Worm (Caenorhabditis elegans): ENCODE measurements around the gene sri-63.

Gene sri-63

ce11 chrII:3267365-3267764 lies 19.8 kb upstream of the sri-63 start, which contains the start of gene F02E11.7:
Gene F02E11.7, plus strand, starts transcription at chrII:3267665.
- TF ChIP-seq snpc-4 (tag; optimal IDR thresholded peaks at IDR 0.05) (no peak), ZK546.5 (tag; optimal IDR thresholded peaks at IDR 0.05) (no peak), tag-97 (GFP tag; IDR thresholded peaks at IDR 0.05) (no peak), nhr-6 (tag; optimal IDR thresholded peaks at IDR 0.05) (no peak), cey-2 (tag; optimal IDR thresholded peaks at IDR 0.05; ENCODE audit: borderline replicate concordance, insufficient read depth) (no peak), jun-1 (tag; optimal IDR thresholded peaks at IDR 0.05) (no peak), unc-62 (GFP tag; optimal IDR thresholded peaks at IDR 0.05 in 1 of 2) (no peak), unc-62 (tag; optimal IDR thresholded peaks at IDR 0.05) (no peak), egl-43 (GFP tag; IDR thresholded peaks at IDR 0.05) (no peak), D1046.2 (GFP tag; IDR thresholded peaks at IDR 0.05) (no peak), skn-1 (tag; optimal IDR thresholded peaks at IDR 0.05) (no peak), Y48G9A.11 (GFP tag; IDR thresholded peaks at IDR 0.05) (no peak), ama-1 (optimal IDR thresholded peaks at IDR 0.05) (no peak), dve-1 (tag; optimal IDR thresholded peaks at IDR 0.05; ENCODE audit: insufficient read depth) (no peak), tra-1 (GFP tag; IDR thresholded peaks at IDR 0.05) (no peak)

ce11 chrII:3267815-3268214 lies 19.4 kb upstream of the sri-63 start:
- TF ChIP-seq dmd-6 (GFP tag; IDR thresholded peaks at IDR 0.05) (peak; percentile 28; the same call in 1 of the 2 replicates), lim-7 (GFP tag; IDR thresholded peaks at IDR 0.05) (peak; percentile 70), aly-2 (tag; optimal IDR thresholded peaks at IDR 0.05) (no peak), mep-1 (tag; optimal IDR thresholded peaks at IDR 0.05) (no peak), daf-16 (GFP tag; optimal IDR thresholded peaks at IDR 0.05) (peak in 1 of 2 experiments; percentile 21), daf-16 (tag; optimal IDR thresholded peaks at IDR 0.05) (no peak), T26A8.4 (GFP tag; IDR thresholded peaks at IDR 0.05) (0 out of 2 replicates have a peak, but pooled peaks have one; percentile 26), dpl-1 (GFP tag; optimal IDR thresholded peaks at IDR 0.05) (no peak), ama-1 (optimal IDR thresholded peaks at IDR 0.05) (no peak), F26F4.8 (GFP tag; conservative IDR thresholded peaks at IDR 0.05) (no peak), T20F7.1 (GFP tag; optimal IDR thresholded peaks at IDR 0.05) (no peak), mes-2 (tag; optimal IDR thresholded peaks at IDR 0.05; ENCODE audit: poor library complexity, severe bottlenecking) (peak; percentile 55), lin-38 (GFP tag; IDR thresholded peaks at IDR 0.05) (peak; percentile 56), unc-39 (tag; optimal IDR thresholded peaks at IDR 0.05) (no peak), dmd-9 (GFP tag; IDR thresholded peaks at IDR 0.05) (no peak), nhr-6 (tag; optimal IDR thresholded peaks at IDR 0.05) (no peak), nhr-28 (tag; optimal IDR thresholded peaks at IDR 0.05) (no peak), ces-1 (GFP tag; optimal IDR thresholded peaks at IDR 0.05) (no peak), spr-1 (tag; optimal IDR thresholded peaks at IDR 0.05) (no peak), R02D3.7 (tag; optimal IDR thresholded peaks at IDR 0.05) (no peak), hif-1 (tag; optimal IDR thresholded peaks at IDR 0.05) (no peak), nhr-237 (tag; optimal IDR thresholded peaks at IDR 0.05) (no peak), ceh-32 (tag; optimal IDR thresholded peaks at IDR 0.05; ENCODE audit: poor library complexity) (no peak), daf-8 (GFP tag; IDR thresholded peaks at IDR 0.05) (no peak), zfp-3 (GFP tag; conservative IDR thresholded peaks at IDR 0.05) (0 out of 2 replicates have a peak, but pooled peaks have one; percentile 43), ceh-82 (tag; optimal IDR thresholded peaks at IDR 0.05) (no peak), mxl-2 (GFP tag; conservative IDR thresholded peaks at IDR 0.05) (no peak), pha-4 (GFP tag; IDR thresholded peaks at IDR 0.05) (peak; percentile 53; the same call in 1 of the 2 replicates), pha-4 (tag; optimal IDR thresholded peaks at IDR 0.05) (no peak), cey-2 (tag; optimal IDR thresholded peaks at IDR 0.05; ENCODE audit: borderline replicate concordance, insufficient read depth) (no peak), snpc-1.2 (GFP tag; IDR thresholded peaks at IDR 0.05) (0 out of 2 replicates have a peak, but pooled peaks have one; percentile 45), sdz-12 (GFP tag; optimal IDR thresholded peaks at IDR 0.05) (no peak), skn-1 (tag; optimal IDR thresholded peaks at IDR 0.05) (no peak), nhr-25 (tag; optimal IDR thresholded peaks at IDR 0.05; ENCODE audit: borderline replicate concordance, insufficient read depth) (no peak), F10B5.3 (tag; optimal IDR thresholded peaks at IDR 0.05) (no peak), dve-1 (tag; optimal IDR thresholded peaks at IDR 0.05; ENCODE audit: insufficient read depth) (peak; percentile 27), ceh-28 (tag; optimal IDR thresholded peaks at IDR 0.05) (no peak), hmg-1.1 (GFP tag; IDR thresholded peaks at IDR 0.05) (0 out of 2 replicates have a peak, but pooled peaks have one; percentile 10), arid-1 (GFP tag; conservative IDR thresholded peaks at IDR 0.05) (no peak)

Data from whole organism, L4 larva.